Fruit fly (Drosophila melanogaster) whole organism, embryonic: ENCODE results near the gene Rrp5.

ENCODE experiments used
- Adf1 ChIP-seq: fragments of 200-800 bp; sonication (Bioruptor generic); IDR thresholded peaks from 2 replicates; pipeline ENCODE4 v1.3.6; 2022; ENCODE audit warnings: missing biosample characterization, missing genetic modification characterization
- Blimp-1 ChIP-seq: fragments of 200-800 bp; sonication (Bioruptor generic); optimal IDR thresholded peaks from 3 replicates; lab custom pipeline; 2018; ENCODE audit warnings: missing biosample characterization, missing genetic modification characterization, mild to moderate bottlenecking, moderate library complexity, missing genetic modification reagents
- CG14965 ChIP-seq: fragments of 200-800 bp; sonication (Bioruptor generic); optimal IDR thresholded peaks from 2 replicates; lab custom pipeline; 2016; ENCODE audit warnings: missing biosample characterization, missing genetic modification characterization, borderline replicate concordance
- CG15514 ChIP-seq: fragments of 200-800 bp; sonication (Bioruptor generic); optimal IDR thresholded peaks from 3 replicates; lab custom pipeline; 2017; ENCODE audit warnings: missing biosample characterization, missing genetic modification characterization, mild to moderate bottlenecking, moderate library complexity, missing genetic modification reagents
- CG17612 ChIP-seq: fragments of 200-800 bp; sonication (Bioruptor generic); IDR thresholded peaks from 2 replicates; pipeline ENCODE4 v1.3.6; 2022; ENCODE audit warnings: missing biosample characterization, missing genetic modification characterization
- CG2116 ChIP-seq: fragments of 200-800 bp; sonication (Bioruptor generic); optimal IDR thresholded peaks from 3 replicates; lab custom pipeline; 2018; ENCODE audit warnings: missing biosample characterization, mild to moderate bottlenecking, missing genetic modification characterization
- CG2875 ChIP-seq: fragments of 200-800 bp; sonication (Bioruptor generic); optimal IDR thresholded peaks from 2 replicates; lab custom pipeline; 2017; ENCODE audit warnings: missing biosample characterization, mild to moderate bottlenecking, missing genetic modification characterization, missing genetic modification reagents
- CG3281 ChIP-seq: fragments of 200-800 bp; sonication (Bioruptor generic); optimal IDR thresholded peaks from 3 replicates; lab custom pipeline; 2017; ENCODE audit warnings: missing biosample characterization, mild to moderate bottlenecking, missing genetic modification characterization
- CG4424 ChIP-seq: fragments of 200-800 bp; sonication (Bioruptor generic); optimal IDR thresholded peaks from 3 replicates; lab custom pipeline; 2016; ENCODE audit warnings: missing biosample characterization, missing genetic modification characterization
- CG5180 ChIP-seq: fragments of 200-800 bp; sonication (Bioruptor generic); optimal IDR thresholded peaks from 3 replicates; lab custom pipeline; 2017; ENCODE audit warnings: missing biosample characterization, missing genetic modification characterization, mild to moderate bottlenecking, moderate library complexity, missing genetic modification reagents
- CG5245 ChIP-seq: fragments of 200-800 bp; sonication (Bioruptor generic); optimal IDR thresholded peaks from 3 replicates; lab custom pipeline; 2016; ENCODE audit warnings: missing biosample characterization, missing genetic modification characterization
- CG6175 ChIP-seq: fragments of 200-800 bp; sonication (Bioruptor generic); IDR thresholded peaks from 3 replicates; pipeline ENCODE4 v1.3.6; 2022; ENCODE audit warnings: missing biosample characterization, missing genetic modification characterization
- CG7928 ChIP-seq: fragments of 200-800 bp; sonication (Bioruptor generic); optimal IDR thresholded peaks from 2 replicates; lab custom pipeline; 2017; ENCODE audit warnings: missing biosample characterization, mild to moderate bottlenecking, missing genetic modification characterization
- CHES-1-like ChIP-seq: fragments of 200-800 bp; sonication (Bioruptor generic); optimal IDR thresholded peaks from 2 replicates; lab custom pipeline; 2016; ENCODE audit warnings: missing biosample characterization, missing genetic modification characterization
- Chrac-16 ChIP-seq: fragments of 200-800 bp; sonication (Bioruptor generic); optimal IDR thresholded peaks from 3 replicates; lab custom pipeline; 2016; ENCODE audit warnings: missing biosample characterization, missing genetic modification characterization
- CkIIα-i1 ChIP-seq: fragments of 200-800 bp; sonication (Bioruptor generic); IDR thresholded peaks from 2 replicates; pipeline ENCODE4 v1.3.6; 2022; ENCODE audit warnings: missing biosample characterization, missing genetic modification characterization
- Gug ChIP-seq: fragments of 200-800 bp; sonication (Bioruptor generic); IDR thresholded peaks from 4 replicates; pipeline ENCODE4 v1.3.6; 2022; ENCODE audit warnings: missing biosample characterization, missing genetic modification characterization
- Kr ChIP-seq: fragments of 200-800 bp; sonication (Bioruptor generic); optimal IDR thresholded peaks from 2 replicates; lab custom pipeline; 2017; ENCODE audit warnings: missing biosample characterization, mild to moderate bottlenecking, missing genetic modification characterization
- MBD-R2 ChIP-seq: fragments of 200-800 bp; sonication (Bioruptor generic); IDR thresholded peaks from 2 replicates; pipeline ENCODE4 v1.3.6; 2022; ENCODE audit warnings: missing biosample characterization, missing genetic modification characterization
- Med ChIP-seq: fragments of 200-800 bp; sonication (Bioruptor generic); peaks from one replicate; lab custom pipeline; 2016; ENCODE audit warnings: missing biosample characterization, missing genetic modification characterization, mild to moderate bottlenecking, inconsistent platforms, moderate library complexity
- NFAT ChIP-seq: fragments of 200-800 bp; sonication (Bioruptor generic); IDR thresholded peaks from 2 replicates; pipeline ENCODE4 v1.3.6; 2022; ENCODE audit warnings: missing biosample characterization, missing genetic modification characterization
- NK7.1 ChIP-seq: fragments of 200-800 bp; sonication (Bioruptor generic); optimal IDR thresholded peaks from 3 replicates; lab custom pipeline; 2016; ENCODE audit warnings: missing biosample characterization, missing genetic modification characterization
- Neu2 ChIP-seq: fragments of 200-800 bp; sonication (Bioruptor generic); optimal IDR thresholded peaks from 3 replicates; lab custom pipeline; 2016; ENCODE audit warnings: missing biosample characterization, missing genetic modification characterization, borderline replicate concordance
- PHDP ChIP-seq: fragments of 200-800 bp; sonication (Bioruptor generic); optimal IDR thresholded peaks from 3 replicates; lab custom pipeline; 2018; ENCODE audit warnings: missing biosample characterization, mild to moderate bottlenecking, missing genetic modification characterization, moderate library complexity
- Trl ChIP-seq, 3 experiments: fragments of >200 bp in 2 of 3; fragments of 200-800 bp in 1 of 3; sonication (Bioruptor generic) in 1 of 3; optimal IDR thresholded peaks; 2 replicates in 1 of 3; 3 replicates in 2 of 3; lab custom pipeline; 2016 to 2017; ENCODE audit warnings: missing biosample characterization in 1 of 3, missing genetic modification characterization in 1 of 3
- Usf ChIP-seq: fragments of 200-800 bp; sonication (Bioruptor generic); optimal IDR thresholded peaks from 2 replicates; lab custom pipeline; 2017; ENCODE audit warnings: missing genotype, missing biosample characterization, missing genetic modification characterization
- ac ChIP-seq: fragments of 200-800 bp; sonication (Bioruptor generic); optimal IDR thresholded peaks from 3 replicates; lab custom pipeline; 2017; ENCODE audit warnings: missing biosample characterization, mild to moderate bottlenecking, missing genetic modification characterization
- bowl ChIP-seq: fragments of 200-800 bp; sonication (Bioruptor generic); IDR thresholded peaks from 2 replicates; pipeline ENCODE4 v1.3.6; 2022; ENCODE audit warnings: missing biosample characterization, missing genetic modification characterization
- chinmo ChIP-seq: fragments of 200-800 bp; sonication (Bioruptor generic); IDR thresholded peaks from 4 replicates; pipeline ENCODE4 v1.3.6; 2022; ENCODE audit warnings: missing biosample characterization, missing genetic modification characterization; ENCODE audit not compliant: partially characterized antibody
- crol ChIP-seq: fragments of 200-800 bp; sonication (Bioruptor generic); IDR thresholded peaks from 2 replicates; pipeline ENCODE4 v1.3.6; 2022; ENCODE audit warnings: missing biosample characterization, missing genetic modification characterization
- dpn ChIP-seq, 2 experiments: fragments of 200-800 bp; sonication (Bioruptor generic); optimal IDR thresholded peaks; 3 replicates each; lab custom pipeline; 2016; ENCODE audit warnings: missing biosample characterization in 2 of 2, missing genetic modification characterization in 2 of 2
- en ChIP-seq: fragments of 200-800 bp; sonication (Bioruptor generic); optimal IDR thresholded peaks from 2 replicates; lab custom pipeline; 2016; ENCODE audit warnings: missing biosample characterization, missing genetic modification characterization
- esg ChIP-seq: fragments of 200-800 bp; sonication (Bioruptor generic); conservative IDR thresholded peaks from 2 replicates; pipeline ENCODE4 v1.3.6; 2022; ENCODE audit warnings: missing biosample characterization, missing genetic modification characterization
- eve ChIP-seq, 2 experiments: fragments of >200 bp; optimal IDR thresholded peaks; 2 replicates each; lab custom pipeline; 2017; ENCODE audit warnings: missing biosample characterization in 2 of 2, missing genetic modification characterization in 2 of 2
- gsb-n ChIP-seq: fragments of 200-800 bp; sonication (Bioruptor generic); optimal IDR thresholded peaks from 3 replicates; lab custom pipeline; 2018; ENCODE audit warnings: missing biosample characterization, mild to moderate bottlenecking, missing genetic modification characterization
- ind ChIP-seq: fragments of 200-800 bp; sonication (Bioruptor generic); optimal IDR thresholded peaks from 3 replicates; lab custom pipeline; 2016; ENCODE audit warnings: missing biosample characterization, missing genetic modification characterization
- klu ChIP-seq: fragments of 200-800 bp; sonication (Bioruptor generic); IDR thresholded peaks from 2 replicates; pipeline ENCODE4 v1.3.6; 2022; ENCODE audit warnings: missing biosample characterization, missing genetic modification characterization
- kni ChIP-seq: fragments of 200-800 bp; sonication (Bioruptor generic); optimal IDR thresholded peaks from 3 replicates; lab custom pipeline; 2017; ENCODE audit warnings: mild to moderate bottlenecking, missing biosample characterization, missing genetic modification reagents, missing genetic modification characterization
- nom ChIP-seq: fragments of 200-800 bp; sonication (Bioruptor generic); optimal IDR thresholded peaks from 2 replicates; lab custom pipeline; 2017; ENCODE audit warnings: missing biosample characterization, missing genetic modification characterization, mild to moderate bottlenecking, moderate library complexity, missing genetic modification reagents
- sima ChIP-seq: fragments of 200-800 bp; sonication (Bioruptor generic); optimal IDR thresholded peaks from 2 replicates; lab custom pipeline; 2016; ENCODE audit warnings: missing biosample characterization, missing genetic modification characterization
- slbo ChIP-seq: fragments of 200-800 bp; sonication (Bioruptor generic); IDR thresholded peaks from 2 replicates; pipeline ENCODE4 v1.3.6; 2022; ENCODE audit warnings: missing biosample characterization, missing genetic modification characterization
- slp2 ChIP-seq: fragments of 200-800 bp; sonication (Bioruptor generic); optimal IDR thresholded peaks from 2 replicates; lab custom pipeline; 2016; ENCODE audit warnings: missing biosample characterization, missing genetic modification characterization
- sug ChIP-seq: fragments of 200-800 bp; optimal IDR thresholded peaks from 2 replicates; lab custom pipeline; 2019; ENCODE audit warnings: missing biosample characterization, mild to moderate bottlenecking, missing genetic modification characterization, moderate library complexity
- tin ChIP-seq: fragments of 200-800 bp; sonication (Bioruptor generic); optimal IDR thresholded peaks from 3 replicates; lab custom pipeline; 2016; ENCODE audit warnings: missing biosample characterization, missing genetic modification characterization
- unpg ChIP-seq: fragments of 200-800 bp; sonication (Bioruptor generic); optimal IDR thresholded peaks from 3 replicates; lab custom pipeline; 2018; ENCODE audit warnings: missing biosample characterization, mild to moderate bottlenecking, missing genetic modification characterization, moderate library complexity
- vfl ChIP-seq: fragments of 200-800 bp; sonication (Bioruptor generic); optimal IDR thresholded peaks from 2 replicates; lab custom pipeline; 2016; ENCODE audit warnings: missing biosample characterization, missing genetic modification characterization
- vvl ChIP-seq: fragments of 200-800 bp; sonication (Bioruptor generic); IDR thresholded peaks from 2 replicates; pipeline ENCODE4 v1.3.6; 2022; ENCODE audit warnings: missing biosample characterization, missing genetic modification characterization
- wdn ChIP-seq: fragments of 200-800 bp; sonication (Bioruptor generic); IDR thresholded peaks from 2 replicates; pipeline ENCODE4 v1.3.6; 2022; ENCODE audit warnings: missing biosample characterization, missing genetic modification characterization
- wek ChIP-seq: fragments of 200-800 bp; sonication (Bioruptor generic); optimal IDR thresholded peaks from 3 replicates; lab custom pipeline; 2018; ENCODE audit warnings: missing biosample characterization, mild to moderate bottlenecking, missing genetic modification characterization, moderate library complexity
- zfh1 ChIP-seq: fragments of 200-800 bp; sonication (Bioruptor generic); IDR thresholded peaks from 3 replicates; pipeline ENCODE4 v1.3.6; 2022; ENCODE audit warnings: missing biosample characterization, missing genetic modification characterization

Rrp5 gene

DNA sequence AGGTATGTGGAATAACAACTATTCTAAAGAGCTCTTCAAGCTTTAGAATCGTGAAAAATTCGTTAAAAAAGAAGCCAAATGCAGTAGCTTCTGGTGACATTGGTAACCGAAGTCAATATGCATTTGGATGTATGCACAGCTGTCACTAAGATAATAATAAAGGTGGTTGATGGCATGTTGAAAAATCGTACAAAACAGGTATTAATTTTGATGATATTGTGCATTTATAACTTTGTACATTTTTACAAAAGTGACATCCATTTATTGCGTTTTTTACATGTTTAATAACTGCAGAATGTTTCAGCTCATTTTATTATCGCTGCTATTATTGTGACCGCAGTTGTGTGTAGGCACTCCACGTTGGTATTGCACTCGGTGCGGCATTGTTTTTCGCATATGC, 31.6 kb downstream of the Rrp5 start (continued):
- TF ChIP-seq CG14965 (GFP tag; lab: Kevin White, UChicago) (no peak), ind (no peak), eve (GFP tag; optimal IDR thresholded peaks at IDR 0.05; lab: Kevin White, UChicago) (no peak), gsb-n (tag; lab: Kevin White, UChicago) (peak; percentile 8), wek (GFP tag; lab: Kevin White, UChicago) (peak; percentile 17), PHDP (tag; lab: Kevin White, UChicago) (no peak), bowl (GFP tag; lab: Robert Waterston, UW) (no peak), zfh1 (GFP tag; lab: Robert Waterston, UW) (no peak), NK7.1 (no peak)
- TF ChIP-seq, all 482 proteins: peak for 37

DNA sequence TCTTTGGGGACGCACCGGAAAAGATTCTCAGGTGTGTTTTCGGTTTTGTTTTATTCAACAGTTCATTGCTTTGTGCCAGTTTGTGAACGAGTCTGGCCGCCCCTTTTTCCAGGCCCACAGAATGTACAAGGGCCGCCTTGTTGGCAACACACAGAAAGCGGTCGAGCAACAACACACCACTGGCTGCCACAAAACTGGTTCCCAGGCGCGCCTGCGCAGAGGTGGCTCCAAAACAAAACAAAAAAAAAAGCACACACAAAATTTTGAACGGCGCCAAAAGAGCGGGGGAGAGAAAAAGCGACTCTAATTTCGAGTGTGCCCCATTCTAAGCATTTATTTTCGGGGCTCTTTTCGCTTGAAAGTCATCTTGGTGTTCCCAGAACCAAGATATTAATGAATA, 34.0 kb downstream of the Rrp5 start:
- TF ChIP-seq klu (GFP tag; lab: Robert Waterston, UW) (0 out of 2 replicates have a peak, but pooled peaks have one; percentile 34), CG5245 (GFP tag; lab: Kevin White, UChicago) (no peak), CG15514 (GFP tag; lab: Kevin White, UChicago) (no peak), tin (GFP tag; lab: Kevin White, UChicago) (no peak), ac (GFP tag; lab: Kevin White, UChicago) (no peak), sima (GFP tag; lab: Kevin White, UChicago) (no peak), Med (GFP tag; lab: Kevin White, UChicago) (peak; percentile 39), CG6175 (GFP tag; lab: Robert Waterston, UW) (peak; percentile 91), chinmo (GFP tag; lab: Robert Waterston, UW) (peak; percentile 72; the same call in 1 of the 4 replicates), Trl (optimal IDR thresholded peaks at IDR 0.05; lab: Kevin White, UChicago) (no peak), Trl (GFP tag; optimal IDR thresholded peaks at IDR 0.05; lab: Kevin White, UChicago) (no peak), CG5180 (GFP tag; lab: Kevin White, UChicago) (no peak), vfl (GFP tag; lab: Kevin White, UChicago) (no peak), NFAT (GFP tag; lab: Robert Waterston, UW) (no peak), Blimp-1 (GFP tag; lab: Kevin White, UChicago) (no peak), dpn (GFP tag; optimal IDR thresholded peaks at IDR 0.05; lab: Kevin White, UChicago) (no peak), CG3281 (GFP tag; lab: Kevin White, UChicago) (no peak), CHES-1-like (GFP tag; lab: Kevin White, UChicago) (no peak), vvl (GFP tag; lab: Robert Waterston, UW) (peak; percentile 25; the same call in 1 of the 2 replicates), Gug (GFP tag; lab: Robert Waterston, UW) (no peak), Kr (GFP tag; lab: Kevin White, UChicago) (no peak), nom (peak; percentile 6), crol (no peak), Chrac-16 (GFP tag; lab: Kevin White, UChicago) (no peak), MBD-R2 (GFP tag; lab: Robert Waterston, UW) (no peak), Usf (GFP tag; lab: Kevin White, UChicago) (no peak), Neu2 (GFP tag; lab: Kevin White, UChicago) (no peak), sug (no peak), unpg (GFP tag; lab: Kevin White, UChicago) (no peak), en (GFP tag; lab: Kevin White, UChicago) (no peak), Adf1 (no peak), wdn (GFP tag; lab: Robert Waterston, UW) (no peak), CG17612 (GFP tag; lab: Robert Waterston, UW) (no peak), CG4424 (GFP tag; lab: Kevin White, UChicago) (no peak), CG7928 (no peak), slp2 (no peak), kni (peak; percentile 20), CG2116 (GFP tag; lab: Kevin White, UChicago) (no peak), slbo (no peak), CkIIα-i1 (GFP tag; lab: Robert Waterston, UW) (no peak), esg (GFP tag; lab: Robert Waterston, UW) (no peak), CG2875 (GFP tag; lab: Kevin White, UChicago) (no peak)
